Fruit fly (Drosophila melanogaster): ENCODE measurements around the gene sls.

sls gene

DNA sequence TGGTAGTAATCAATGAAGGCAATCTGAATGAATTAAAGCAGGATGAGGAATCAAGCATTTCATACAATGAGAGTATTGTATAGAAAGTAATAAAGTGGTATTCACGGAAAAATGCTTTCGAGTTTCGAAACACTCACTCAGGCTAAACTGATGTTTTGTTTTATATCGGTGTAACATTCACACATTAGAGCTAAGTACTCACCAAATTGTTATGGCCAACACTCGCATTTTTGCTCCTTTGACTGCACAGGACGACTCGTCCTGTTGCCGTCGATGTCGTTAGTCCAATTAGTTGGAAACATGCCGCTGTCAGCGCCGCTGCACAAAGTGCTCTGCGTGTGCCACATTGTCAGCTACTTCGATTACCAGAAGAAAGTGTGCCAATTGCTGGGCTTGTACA, 88.7 kb downstream of the sls start, which contains the start of gene Grl62c:
Grl62c (plus strand) TSS at position 301 of the 400 bp plus-strand sequence.
- TF ChIP-seq dmrt93B (GFP tag; optimal IDR thresholded peaks at IDR 0.05) (no peak), brk (GFP tag; optimal IDR thresholded peaks at IDR 0.05) (no peak)

DNA sequence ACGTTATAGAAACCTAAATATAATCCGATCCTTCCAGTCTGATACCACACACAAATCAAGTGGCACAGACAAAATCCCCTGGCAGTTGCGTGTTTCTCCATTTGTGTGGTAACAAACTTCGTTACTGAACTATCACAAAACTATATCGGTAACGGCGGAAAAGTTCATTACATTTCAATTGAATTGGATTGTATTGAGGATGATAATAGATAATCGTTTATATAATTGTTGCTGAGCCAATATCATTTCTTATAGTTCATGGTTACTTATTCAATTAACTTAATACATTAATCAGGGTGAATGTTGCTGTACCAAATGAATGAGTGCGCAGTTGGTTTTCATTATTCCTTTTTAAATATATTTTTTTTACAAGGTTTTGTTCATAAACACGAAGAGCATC, 92.1 kb downstream of the sls start, which contains the start of gene Grl62b:
Grl62b (minus strand) TSS at position 101 of the 400 bp plus-strand sequence.
- TF ChIP-seq Hr83 (GFP tag; optimal IDR thresholded peaks at IDR 0.05; ENCODE audit: poor library complexity, severe bottlenecking) (no peak), fru (GFP tag; optimal IDR thresholded peaks at IDR 0.05) (no peak), OdsH (GFP tag; optimal IDR thresholded peaks at IDR 0.05) (no peak), rgr (GFP tag; optimal IDR thresholded peaks at IDR 0.05) (no peak), CG32264 (GFP tag; optimal IDR thresholded peaks at IDR 0.05) (no peak), br (GFP tag; optimal IDR thresholded peaks at IDR 0.05) (no peak), woc (GFP tag; optimal IDR thresholded peaks at IDR 0.05) (no peak), Hnf4 (GFP tag; optimal IDR thresholded peaks at IDR 0.05) (no peak), jim (GFP tag; optimal IDR thresholded peaks at IDR 0.05) (no peak), foxo (GFP tag; optimal IDR thresholded peaks at IDR 0.05) (no peak), Vsx2 (GFP tag; optimal IDR thresholded peaks at IDR 0.05; ENCODE audit: partially characterized antibody) (no peak), dl (GFP tag; optimal IDR thresholded peaks at IDR 0.05; ENCODE audit: insufficient read depth in 1 of 2, partially characterized antibody in 2 of 2) (no peak), ey (GFP tag; optimal IDR thresholded peaks at IDR 0.05) (no peak), dmrt93B (GFP tag; optimal IDR thresholded peaks at IDR 0.05) (no peak)

DNA sequence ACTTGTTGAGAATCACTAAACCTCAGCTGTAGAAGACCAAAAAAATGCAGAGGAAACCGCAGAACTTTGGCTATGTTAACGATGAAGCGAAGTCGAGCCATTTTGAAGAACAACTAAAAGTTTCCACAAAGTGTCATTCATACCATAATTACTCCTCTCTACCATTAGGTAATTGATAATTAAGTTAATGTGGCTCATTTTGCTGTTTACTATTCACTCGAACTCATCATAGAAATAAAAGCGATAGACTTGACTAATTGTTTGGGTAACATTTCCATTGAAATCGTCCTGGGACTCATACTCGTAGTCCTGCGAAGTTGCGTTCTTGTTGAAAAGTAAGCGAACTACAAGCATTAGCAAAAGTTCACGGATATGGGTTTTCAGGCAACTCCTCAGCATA, 93.6 kb downstream of the sls start, which contains the start of gene Grl62a:
Grl62a (minus strand) TSS at position 101 of the 400 bp plus-strand sequence.
- no peak for TF ChIP-seq sv (GFP tag; optimal IDR thresholded peaks at IDR 0.05)
- TF ChIP-seq Jra (GFP tag; optimal IDR thresholded peaks at IDR 0.05): no peak
- no peak for TF ChIP-seq foxo (GFP tag; optimal IDR thresholded peaks at IDR 0.05)
- no peak for TF ChIP-seq fru (GFP tag; optimal IDR thresholded peaks at IDR 0.05)

DNA sequence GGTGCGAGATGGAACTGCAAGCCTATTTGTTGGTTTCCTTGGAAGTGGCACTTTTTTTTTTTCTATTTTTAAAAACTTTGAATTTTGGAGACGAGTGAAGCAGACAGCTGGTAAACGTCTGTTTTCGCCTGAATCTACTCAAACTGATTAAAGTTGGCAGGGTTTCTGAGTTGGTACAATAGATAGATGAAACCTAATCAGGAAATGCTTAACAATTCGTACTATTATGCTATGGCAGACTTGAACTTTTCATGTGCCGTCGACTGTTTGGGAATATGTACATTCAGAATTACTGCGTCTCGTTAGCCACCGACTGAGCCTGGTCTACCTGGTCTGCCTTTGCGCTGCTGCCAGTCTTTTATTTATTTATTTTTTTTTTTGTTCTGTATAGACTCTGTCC, 109.9 kb downstream of the sls start, which contains the start of gene CG42841:
CG42841 (minus strand) TSS at position 101 of the 400 bp plus-strand sequence.
- TF ChIP-seq brk (GFP tag; optimal IDR thresholded peaks at IDR 0.05) (no peak), HLH106 (tag; optimal IDR thresholded peaks at IDR 0.05) (no peak)

DNA sequence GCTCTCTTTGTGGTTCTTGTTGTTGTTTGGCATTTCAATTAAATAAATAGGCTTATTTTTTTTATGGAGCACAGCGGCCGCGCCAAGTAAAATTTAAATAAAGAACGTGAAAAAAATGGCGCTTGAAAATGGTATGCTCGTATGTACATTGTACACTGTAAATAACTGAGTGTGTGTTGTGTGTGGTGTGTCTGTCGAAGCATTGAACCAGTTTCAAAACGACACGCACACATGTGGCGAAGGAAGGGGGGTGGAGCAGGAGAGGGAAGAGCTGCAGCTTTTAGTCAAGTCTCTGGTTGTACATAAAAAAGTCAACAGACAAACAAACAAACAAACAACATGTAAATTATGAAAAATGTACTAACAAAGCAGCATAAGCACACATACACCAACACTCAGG, 110.7 kb downstream of the sls start:
- no peak for TF ChIP-seq CG9705 (GFP tag; optimal IDR thresholded peaks at IDR 0.05)
- TF ChIP-seq h (GFP tag; optimal IDR thresholded peaks at IDR 0.05): no peak
- no peak for TF ChIP-seq Myc (optimal IDR thresholded peaks at IDR 0.05)
- TF ChIP-seq dl (GFP tag; optimal IDR thresholded peaks at IDR 0.05; ENCODE audit: insufficient read depth in 1 of 2, partially characterized antibody in 2 of 2): no peak
- TF ChIP-seq Hr78 (GFP tag; optimal IDR thresholded peaks at IDR 0.05): no peak
- TF ChIP-seq dsf (GFP tag; optimal IDR thresholded peaks at IDR 0.05; ENCODE audit: borderline replicate concordance): no peak
- TF ChIP-seq OdsH (GFP tag; optimal IDR thresholded peaks at IDR 0.05): no peak
- TF ChIP-seq br (GFP tag; optimal IDR thresholded peaks at IDR 0.05): no peak
- no peak for TF ChIP-seq Sp1 (GFP tag; optimal IDR thresholded peaks at IDR 0.05)
- no peak for TF ChIP-seq Hnf4 (GFP tag; optimal IDR thresholded peaks at IDR 0.05)
- TF ChIP-seq woc (GFP tag; optimal IDR thresholded peaks at IDR 0.05): no peak
- TF ChIP-seq dmrt93B (GFP tag; optimal IDR thresholded peaks at IDR 0.05): no peak
